Worm (Caenorhabditis elegans) whole organism, early embryonic: ENCODE measurements around the gene kvs-4.

Experiments
- ama-1 ChIP-seq: fragments of 150-350 bp; optimal IDR thresholded peaks from 2 replicates; lab custom pipeline; 2014
- ceh-13 ChIP-seq: fragments of 200-800 bp; sonication (Bioruptor generic); optimal IDR thresholded peaks from 2 replicates; lab custom pipeline; 2018; ENCODE audit warnings: mild to moderate bottlenecking, missing genetic modification characterization, missing compliant biosample characterization
- ceh-36 ChIP-seq: sonication (generic microtip); optimal IDR thresholded peaks from 2 replicates; lab custom pipeline; 2016; ENCODE audit warnings: missing genetic modification characterization, inconsistent platforms, missing compliant biosample characterization
- ets-7 ChIP-seq: sonication (generic microtip); optimal IDR thresholded peaks from 2 replicates; lab custom pipeline; 2016; ENCODE audit warnings: missing genotype, missing genetic modification characterization, missing compliant biosample characterization
- flt-1 ChIP-seq: fragments of 200-800 bp; sonication (Bioruptor generic); IDR thresholded peaks from 2 replicates; pipeline ENCODE4 v1.3.6; 2022; ENCODE audit warnings: missing genetic modification characterization, missing compliant biosample characterization
- hmbx-1 ChIP-seq: sonication (generic microtip); optimal IDR thresholded peaks from 2 replicates; lab custom pipeline; 2016; ENCODE audit warnings: mild to moderate bottlenecking, missing genetic modification characterization, missing compliant biosample characterization
- pes-1 ChIP-seq: fragments of 200-800 bp; sonication (Bioruptor generic); IDR thresholded peaks from 2 replicates; pipeline ENCODE4 v1.3.6; 2022; ENCODE audit warnings: missing genetic modification reagents, missing genetic modification characterization, missing compliant biosample characterization
- sea-1 ChIP-seq: fragments of 200-800 bp; sonication (Bioruptor generic); conservative IDR thresholded peaks from 2 replicates; pipeline ENCODE4 v1.3.6; 2022; ENCODE audit warnings: missing genetic modification characterization, missing compliant biosample characterization
- tbx-11 ChIP-seq: fragments of 200-800 bp; sonication (Bioruptor generic); IDR thresholded peaks from 2 replicates; pipeline ENCODE4 v1.3.6; 2022; ENCODE audit warnings: missing genetic modification characterization, missing compliant biosample characterization
- tbx-37 ChIP-seq: fragments of 200-800 bp; sonication (Bioruptor generic); conservative IDR thresholded peaks from 2 replicates; pipeline ENCODE4 v1.3.6; 2022; ENCODE audit warnings: missing genetic modification reagents, missing genetic modification characterization, missing compliant biosample characterization

- no peak for TF ChIP-seq flt-1 (GFP tag; lab: Robert Waterston, UW)
- TF ChIP-seq pes-1 (GFP tag; lab: Robert Waterston, UW) = no peak
- TF ChIP-seq sea-1 (GFP tag; lab: Robert Waterston, UW) = no peak
- no peak for TF ChIP-seq ama-1 (lab: Kevin White, UChicago)
- TF ChIP-seq tbx-11 (GFP tag; lab: Robert Waterston, UW) = no peak
- no peak for TF ChIP-seq ceh-13
- no peak for TF ChIP-seq ets-7 (tag; lab: Kevin White, UChicago)
- TF ChIP-seq ceh-36 (tag; lab: Kevin White, UChicago) = no peak
- TF ChIP-seq hmbx-1 = no peak
- TF ChIP-seq tbx-37 = no peak
These were observed 12.8 kb downstream of the kvs-4 start for ce11 chrIII:11025138-11025537.
